Fruit fly (Drosophila melanogaster): ENCODE data around the gene RpL5.

The RpL5 gene

DNA sequence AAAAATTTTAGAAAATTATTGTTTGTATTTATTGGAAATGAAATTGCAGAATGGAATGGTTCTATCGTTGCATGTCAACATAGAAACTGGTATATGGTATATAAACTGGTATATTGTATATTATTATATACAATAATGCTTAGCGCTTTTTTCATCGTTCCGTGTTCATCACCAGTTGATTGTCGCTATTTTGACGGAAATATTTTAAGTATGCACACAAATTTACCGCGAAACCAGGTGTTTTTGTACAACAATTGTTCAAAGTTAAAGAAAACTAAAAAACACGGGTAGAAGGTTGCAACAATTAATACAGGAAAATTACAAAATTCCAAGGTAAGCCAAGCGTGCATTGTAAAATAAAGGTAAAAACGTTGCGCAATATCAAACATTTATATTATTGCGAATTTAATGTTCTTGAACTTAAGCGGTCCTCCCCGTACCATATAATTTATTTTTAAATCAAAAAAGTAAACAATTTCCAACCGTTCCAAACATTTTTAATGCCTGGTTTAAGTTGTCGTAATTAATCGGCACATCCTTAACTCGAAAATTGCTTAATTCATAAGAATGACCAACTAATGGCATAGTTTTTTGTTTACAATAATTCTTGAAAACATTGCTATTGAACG lies 42.4 kb upstream of the RpL5 start, which contains the start of gene Slmap:
Gene Slmap (plus strand): TSS at position 153 of the 629 bp plus-strand sequence.
- TF ChIP-seq svp (GFP tag) (peak; percentile 38), CG32006 (GFP tag; optimal IDR thresholded peaks at IDR 0.05) (no peak), fd59A (GFP tag; optimal IDR thresholded peaks at IDR 0.05) (no peak), CG3032 (tag; optimal IDR thresholded peaks at IDR 0.05) (no peak), salr (GFP tag; optimal IDR thresholded peaks at IDR 0.05) (peak in 1 of 2 experiments; percentile 13), Eip78C (GFP tag) (peak; percentile 18)

DNA sequence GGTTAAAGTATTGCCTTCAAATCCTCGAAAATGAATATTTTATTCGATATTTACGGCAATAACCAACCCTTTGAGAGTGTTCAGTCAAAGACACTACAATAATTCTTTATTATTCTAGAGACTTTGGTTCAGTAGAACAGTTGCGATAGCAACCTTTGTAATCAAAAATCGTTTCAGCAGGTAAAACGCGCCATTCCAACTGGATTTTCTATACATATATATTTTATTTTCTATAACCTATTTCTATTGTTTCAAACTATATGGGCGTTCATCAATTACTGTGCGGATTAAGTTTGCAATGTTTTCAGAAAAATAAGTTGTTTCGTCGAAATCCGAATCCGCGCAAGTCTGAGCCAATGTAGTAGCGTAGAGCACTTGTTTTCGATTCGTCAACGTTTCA lies 41.2 kb upstream of the RpL5 start:
- TF ChIP-seq CG32006 (GFP tag; optimal IDR thresholded peaks at IDR 0.05) (no peak), fd59A (GFP tag; optimal IDR thresholded peaks at IDR 0.05) (no peak)

DNA sequence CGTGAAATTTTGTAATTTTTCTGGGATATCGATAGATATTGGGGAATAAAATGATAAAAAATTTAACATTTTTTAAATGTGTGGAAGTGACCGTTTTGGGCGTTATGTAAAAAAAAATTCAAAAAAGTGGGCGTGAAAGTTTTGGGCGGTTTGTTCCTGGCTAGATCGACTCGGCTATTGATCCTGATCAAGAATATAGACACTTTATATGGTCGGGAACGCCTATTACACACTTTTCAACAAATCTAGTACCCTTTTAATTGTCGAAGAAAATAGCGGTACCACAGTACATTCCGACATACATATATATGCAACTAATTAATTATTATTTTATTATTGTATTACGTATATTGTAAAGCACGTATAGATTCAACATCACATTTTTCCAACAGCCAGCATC lies 38.7 kb upstream of the RpL5 start:
- TF ChIP-seq topi (GFP tag; optimal IDR thresholded peaks at IDR 0.05) = no peak
- no peak for TF ChIP-seq CG15336 (GFP tag; IDR thresholded peaks at IDR 0.05)
- TF ChIP-seq dac (GFP tag; optimal IDR thresholded peaks at IDR 0.05) = no peak
- TF ChIP-seq CG11902 (GFP tag; optimal IDR thresholded peaks at IDR 0.05) = no peak
- TF ChIP-seq Lpt (GFP tag; optimal IDR thresholded peaks at IDR 0.05) = no peak
- TF ChIP-seq CG10631 (GFP tag; optimal IDR thresholded peaks at IDR 0.05) = no peak
- no peak for TF ChIP-seq fd85E (GFP tag; optimal IDR thresholded peaks at IDR 0.05)
- no peak for TF ChIP-seq CG4318 (GFP tag; optimal IDR thresholded peaks at IDR 0.05)
- no peak for TF ChIP-seq CG34406 (GFP tag; optimal IDR thresholded peaks at IDR 0.05)
- no peak for TF ChIP-seq CG7368 (GFP tag; optimal IDR thresholded peaks at IDR 0.05)
- TF ChIP-seq CG3032 (tag; optimal IDR thresholded peaks at IDR 0.05) = no peak
- TF ChIP-seq CG6276 (GFP tag; optimal IDR thresholded peaks at IDR 0.05) = no peak
- no peak for TF ChIP-seq Eip78C (GFP tag)
- TF ChIP-seq net (GFP tag; optimal IDR thresholded peaks at IDR 0.05) = no peak
- no peak for TF ChIP-seq CG11762 (GFP tag; optimal IDR thresholded peaks at IDR 0.05; ENCODE audit: insufficient read depth)
- TF ChIP-seq CG6163 (GFP tag; IDR thresholded peaks at IDR 0.05) = no peak

DNA sequence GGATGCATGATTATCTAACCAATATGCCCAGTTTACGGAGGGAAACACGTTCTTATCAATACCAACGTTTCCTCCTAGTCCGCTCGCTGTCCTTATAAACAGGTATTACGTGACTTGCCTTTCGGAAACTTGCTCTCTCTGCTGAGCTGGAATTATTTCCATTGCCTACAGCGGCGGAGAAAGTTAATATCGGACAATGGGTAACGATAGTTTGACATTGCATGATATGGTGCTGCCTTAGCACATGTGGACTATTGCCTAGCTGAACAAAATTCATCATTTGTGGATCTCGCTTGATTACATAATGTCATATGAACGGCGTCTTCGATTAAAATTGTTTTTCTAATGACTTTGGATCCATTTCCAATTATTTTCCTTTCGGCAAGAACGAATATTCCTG lies 37.6 kb upstream of the RpL5 start:
- TF ChIP-seq Ets96B (tag; optimal IDR thresholded peaks at IDR 0.05) (no peak), CG3032 (tag; optimal IDR thresholded peaks at IDR 0.05) (no peak), CG8632 (GFP tag; optimal IDR thresholded peaks at IDR 0.05) (no peak), CG34406 (GFP tag; optimal IDR thresholded peaks at IDR 0.05) (no peak), ss (GFP tag; optimal IDR thresholded peaks at IDR 0.05) (no peak), CG6792 (GFP tag; optimal IDR thresholded peaks at IDR 0.05) (no peak), Blimp-1 (GFP tag; optimal IDR thresholded peaks at IDR 0.05) (no peak), cyc (GFP tag; optimal IDR thresholded peaks at IDR 0.05) (no peak), net (GFP tag; optimal IDR thresholded peaks at IDR 0.05) (no peak), CG11902 (GFP tag; optimal IDR thresholded peaks at IDR 0.05) (no peak), vri (GFP tag; optimal IDR thresholded peaks at IDR 0.05) (no peak), Gug (GFP tag; IDR thresholded peaks at IDR 0.05) (no peak), CG6276 (GFP tag; optimal IDR thresholded peaks at IDR 0.05) (no peak), achi (GFP tag; optimal IDR thresholded peaks at IDR 0.05) (no peak), CG31627 (GFP tag; optimal IDR thresholded peaks at IDR 0.05) (no peak), dac (GFP tag; optimal IDR thresholded peaks at IDR 0.05) (no peak), CG6163 (GFP tag; IDR thresholded peaks at IDR 0.05) (no peak)

DNA sequence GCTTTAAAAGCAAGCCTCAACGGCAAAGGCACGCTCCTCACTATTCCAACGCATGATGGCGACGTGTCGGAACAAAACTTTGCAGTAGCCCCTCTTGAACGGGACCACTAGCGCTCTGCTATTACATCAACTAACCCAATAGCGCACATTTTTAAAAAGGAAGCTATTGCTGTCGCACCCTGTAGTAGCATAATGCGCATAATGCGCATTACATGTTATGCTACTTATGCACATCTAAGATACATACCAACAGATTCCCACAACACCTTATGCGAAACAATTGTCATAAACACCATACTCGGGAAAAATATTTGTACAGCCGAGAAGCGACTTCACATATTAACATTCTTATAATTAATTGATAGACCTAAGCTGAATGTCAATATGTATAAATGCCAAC lies 33.4 kb upstream of the RpL5 start:
- TF ChIP-seq CG10631 (GFP tag; optimal IDR thresholded peaks at IDR 0.05) = no peak
- TF ChIP-seq dsx (GFP tag; optimal IDR thresholded peaks at IDR 0.05; ENCODE audit: poor library complexity, severe bottlenecking) = no peak
- no peak for TF ChIP-seq OdsH (GFP tag; optimal IDR thresholded peaks at IDR 0.05)
- no peak for TF ChIP-seq CG11294 (GFP tag; IDR thresholded peaks at IDR 0.05)
- TF ChIP-seq Eip78C (GFP tag) = no peak
- no peak for TF ChIP-seq CG8632 (GFP tag; optimal IDR thresholded peaks at IDR 0.05)
- TF ChIP-seq fd59A (GFP tag; optimal IDR thresholded peaks at IDR 0.05) = no peak
- no peak for TF ChIP-seq CG3919 (GFP tag; optimal IDR thresholded peaks at IDR 0.05)
- no peak for TF ChIP-seq CG6854 (GFP tag; optimal IDR thresholded peaks at IDR 0.05)
- no peak for TF ChIP-seq spab (GFP tag; optimal IDR thresholded peaks at IDR 0.05)
- TF ChIP-seq lz (GFP tag; optimal IDR thresholded peaks at IDR 0.05) = no peak
- no peak for TF ChIP-seq Smox (GFP tag; optimal IDR thresholded peaks at IDR 0.05)
- TF ChIP-seq CG32006 (GFP tag; optimal IDR thresholded peaks at IDR 0.05) = no peak
